Worm (Caenorhabditis elegans) whole organism, L2 larva: ENCODE results near the gene C17H12.12.
A peak's percentile ranks its signal among the peaks of the same experiment; 100 is the strongest.

Experiments used
- C34F6.9 ChIP-seq: fragments of 150-350 bp; optimal IDR thresholded peaks from 2 replicates; lab custom pipeline; 2014; ENCODE audit warnings: missing biosample characterization, missing genetic modification characterization
- F13H6.1 ChIP-seq: sonication (generic microtip); optimal IDR thresholded peaks from 2 replicates; lab custom pipeline; 2016; ENCODE audit warnings: missing genetic modification characterization, missing compliant biosample characterization
- R02D3.7 ChIP-seq: fragments of 150-350 bp; optimal IDR thresholded peaks from 2 replicates; lab custom pipeline; 2014; ENCODE audit warnings: missing biosample characterization, missing genetic modification characterization
- ZK546.5 ChIP-seq: sonication (generic microtip); optimal IDR thresholded peaks from 2 replicates; lab custom pipeline; 2017; ENCODE audit warnings: missing biosample characterization, missing genetic modification characterization
- alr-1 ChIP-seq: fragments of 150-350 bp; optimal IDR thresholded peaks from 2 replicates; lab custom pipeline; 2014; ENCODE audit warnings: missing biosample characterization, missing genetic modification characterization
- aly-2 ChIP-seq: fragments of 150-350 bp; optimal IDR thresholded peaks from 2 replicates; lab custom pipeline; 2014; ENCODE audit warnings: missing biosample characterization, missing genetic modification characterization
- ama-1 ChIP-seq: fragments of 150-350 bp; optimal IDR thresholded peaks from 2 replicates; lab custom pipeline; 2018; ENCODE audit warnings: inconsistent platforms
- blmp-1 ChIP-seq: sonication (generic microtip); optimal IDR thresholded peaks from 2 replicates; lab custom pipeline; 2017; ENCODE audit warnings: missing genetic modification characterization, mild to moderate bottlenecking, missing compliant biosample characterization, antibody characterized with exemption, moderate library complexity; ENCODE audit not compliant: insufficient read depth
- ceh-16 ChIP-seq: fragments of 150-350 bp; optimal IDR thresholded peaks from 2 replicates; lab custom pipeline; 2014; ENCODE audit warnings: missing biosample characterization, missing genetic modification characterization
- ceh-82 ChIP-seq: fragments of 150-350 bp; optimal IDR thresholded peaks from 2 replicates; lab custom pipeline; 2014; ENCODE audit warnings: missing biosample characterization, missing genetic modification characterization
- crh-2 ChIP-seq: sonication (generic microtip); optimal IDR thresholded peaks from 2 replicates; lab custom pipeline; 2017; ENCODE audit warnings: missing biosample characterization, missing genetic modification characterization
- dmd-4 ChIP-seq: sonication (generic microtip); optimal IDR thresholded peaks from 2 replicates; lab custom pipeline; 2017; ENCODE audit warnings: missing biosample characterization, missing genetic modification characterization
- egl-27 ChIP-seq: sonication (generic microtip); optimal IDR thresholded peaks from 3 replicates; lab custom pipeline; 2017; ENCODE audit warnings: missing biosample characterization, missing genetic modification reagents, missing genetic modification characterization
- elt-1 ChIP-seq: fragments of 150-350 bp; optimal IDR thresholded peaks from 2 replicates; lab custom pipeline; 2014; ENCODE audit warnings: missing biosample characterization, missing genetic modification characterization
- elt-3 ChIP-seq: sonication (generic microtip); optimal IDR thresholded peaks from 2 replicates; lab custom pipeline; 2017; ENCODE audit warnings: missing biosample characterization, missing genetic modification characterization
- fos-1 ChIP-seq: fragments of 150-350 bp; optimal IDR thresholded peaks from 2 replicates; lab custom pipeline; 2014; ENCODE audit warnings: missing biosample characterization, missing genetic modification characterization
- gmeb-1 ChIP-seq: fragments of 150-350 bp; optimal IDR thresholded peaks from 2 replicates; lab custom pipeline; 2014; ENCODE audit warnings: missing biosample characterization, missing genetic modification characterization
- lin-11 ChIP-seq: fragments of 150-350 bp; sonication (generic microtip); optimal IDR thresholded peaks from 2 replicates; lab custom pipeline; 2014; ENCODE audit warnings: missing biosample characterization, missing genetic modification characterization, inconsistent platforms, mixed read lengths
- lin-13 ChIP-seq: fragments of 150-350 bp; optimal IDR thresholded peaks from 2 replicates; lab custom pipeline; 2014; ENCODE audit warnings: missing biosample characterization, missing genetic modification reagents, missing genetic modification characterization
- lin-39 ChIP-seq: fragments of 150-350 bp; optimal IDR thresholded peaks from 2 replicates; lab custom pipeline; 2014; ENCODE audit warnings: missing biosample characterization, missing genetic modification reagents, missing genetic modification characterization
- lsy-2 ChIP-seq, 2 experiments: fragments of 150-350 bp in 1 of 2; sonication (generic microtip) in 1 of 2; optimal IDR thresholded peaks; 2 replicates each; lab custom pipeline; 2014 to 2017; ENCODE audit warnings: missing biosample characterization in 2 of 2, missing genetic modification characterization in 2 of 2
- mab-5 ChIP-seq: fragments of 150-350 bp; optimal IDR thresholded peaks from 2 replicates; lab custom pipeline; 2014; ENCODE audit warnings: missing biosample characterization, missing genetic modification characterization
- mbf-1 ChIP-seq: sonication (generic microtip); optimal IDR thresholded peaks from 2 replicates; lab custom pipeline; 2017; ENCODE audit warnings: missing biosample characterization, missing genetic modification characterization
- mdl-1 ChIP-seq, 2 experiments: fragments of 150-350 bp in 1 of 2; sonication (generic microtip) in 1 of 2; optimal IDR thresholded peaks; 2 replicates each; lab custom pipeline; 2017; ENCODE audit warnings: missing biosample characterization in 2 of 2, missing genetic modification characterization in 2 of 2
- nhr-10 ChIP-seq: sonication (generic microtip); optimal IDR thresholded peaks from 2 replicates; lab custom pipeline; 2017; ENCODE audit warnings: missing biosample characterization, missing genetic modification characterization
- nhr-129 ChIP-seq: fragments of 150-350 bp; optimal IDR thresholded peaks from 2 replicates; lab custom pipeline; 2014; ENCODE audit warnings: missing biosample characterization, missing genetic modification characterization
- nhr-237 ChIP-seq: fragments of 150-350 bp; optimal IDR thresholded peaks from 2 replicates; lab custom pipeline; 2014; ENCODE audit warnings: missing biosample characterization, missing genetic modification characterization
- nhr-25 ChIP-seq: fragments of 150-350 bp; sonication (generic microtip); optimal IDR thresholded peaks from 3 replicates; lab custom pipeline; 2014; ENCODE audit warnings: missing biosample characterization, missing genetic modification characterization
- nhr-6 ChIP-seq: fragments of 150-350 bp; optimal IDR thresholded peaks from 2 replicates; lab custom pipeline; 2014; ENCODE audit warnings: missing biosample characterization, missing genetic modification characterization
- nhr-77 ChIP-seq: fragments of 150-350 bp; optimal IDR thresholded peaks from 2 replicates; lab custom pipeline; 2014; ENCODE audit warnings: missing biosample characterization, missing genetic modification characterization
- peb-1 ChIP-seq: fragments of 150-350 bp; optimal IDR thresholded peaks from 2 replicates; lab custom pipeline; 2014; ENCODE audit warnings: missing biosample characterization, missing genetic modification characterization
- sem-4 ChIP-seq: fragments of 150-350 bp; optimal IDR thresholded peaks from 2 replicates; lab custom pipeline; 2014; ENCODE audit warnings: missing biosample characterization, missing genetic modification reagents, missing genetic modification characterization
- skn-1 ChIP-seq: sonication (generic microtip); optimal IDR thresholded peaks from 2 replicates; lab custom pipeline; 2017; ENCODE audit warnings: missing biosample characterization, missing genetic modification characterization
- sma-3 ChIP-seq: sonication (generic microtip); optimal IDR thresholded peaks from 2 replicates; lab custom pipeline; 2016; ENCODE audit warnings: missing genetic modification reagents, missing genetic modification characterization, missing compliant biosample characterization
- sma-9 ChIP-seq, 2 experiments: fragments of 150-350 bp in 1 of 2; sonication (generic microtip) in 1 of 2; optimal IDR thresholded peaks; 2 replicates each; lab custom pipeline; 2014 to 2016; ENCODE audit warnings: missing genetic modification characterization in 2 of 2, mild to moderate bottlenecking in 1 of 2, missing biosample characterization in 1 of 2, missing compliant biosample characterization in 1 of 2, missing genetic modification reagents in 1 of 2, moderate library complexity in 1 of 2
- snpc-4 ChIP-seq: fragments of 150-350 bp; optimal IDR thresholded peaks from 2 replicates; lab custom pipeline; 2014; ENCODE audit warnings: missing biosample characterization, missing genetic modification characterization
- unc-39 ChIP-seq: fragments of 150-350 bp; optimal IDR thresholded peaks from 2 replicates; lab custom pipeline; 2014; ENCODE audit warnings: missing biosample characterization, missing genetic modification characterization
- unc-55 ChIP-seq: fragments of 150-350 bp; sonication (generic microtip); optimal IDR thresholded peaks from 3 replicates; lab custom pipeline; 2014; ENCODE audit warnings: missing biosample characterization, missing genetic modification reagents, missing genetic modification characterization
- zag-1 ChIP-seq: fragments of 150-350 bp; optimal IDR thresholded peaks from 2 replicates; lab custom pipeline; 2014; ENCODE audit warnings: missing biosample characterization, missing genetic modification characterization
- ztf-1 ChIP-seq: fragments of 200-800 bp; sonication (Bioruptor generic); conservative IDR thresholded peaks from 2 replicates; pipeline ENCODE4 v1.3.6; 2022; ENCODE audit warnings: missing genetic modification characterization, missing compliant biosample characterization
- ztf-11 ChIP-seq: sonication (generic microtip); optimal IDR thresholded peaks from 2 replicates; lab custom pipeline; 2017; ENCODE audit warnings: missing biosample characterization, missing genetic modification characterization
- ztf-4 ChIP-seq: fragments of 150-350 bp; optimal IDR thresholded peaks from 2 replicates; lab custom pipeline; 2014; ENCODE audit warnings: missing biosample characterization, missing genetic modification characterization

The C17H12.12 gene

DNA sequence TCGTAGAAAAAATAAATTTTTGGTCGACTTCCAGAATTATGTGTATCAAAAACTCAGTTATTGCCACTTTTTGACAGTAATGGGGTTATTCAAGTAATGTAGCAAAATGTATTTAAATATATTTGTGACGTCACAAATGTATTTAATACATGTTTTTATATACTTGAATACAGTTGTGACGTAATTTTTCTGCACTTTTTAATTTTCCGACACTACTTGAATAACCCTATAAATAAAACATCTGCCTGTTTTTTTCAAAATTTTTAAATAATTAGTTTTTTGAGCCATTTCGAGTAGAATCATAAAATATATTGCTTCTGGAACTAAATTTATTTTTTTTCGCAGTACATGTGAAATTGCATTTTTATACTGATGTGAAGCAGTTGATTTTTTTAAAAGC, 7.6 kb downstream of the C17H12.12 start:
- TF ChIP-seq ceh-82 (tag; lab: Kevin White, UChicago) (no peak), unc-39 (tag; lab: Kevin White, UChicago) (no peak), elt-1 (tag; lab: Kevin White, UChicago) (no peak), snpc-4 (tag; lab: Kevin White, UChicago) (no peak), sem-4 (tag; lab: Kevin White, UChicago) (no peak), ama-1 (lab: Kevin White, UChicago) (no peak), lin-39 (tag; lab: Kevin White, UChicago) (no peak), zag-1 (tag; lab: Kevin White, UChicago) (no peak), nhr-129 (tag; lab: Kevin White, UChicago) (no peak), egl-27 (tag; lab: Kevin White, UChicago) (no peak), dmd-4 (no peak), unc-55 (GFP tag; lab: Kevin White, UChicago) (no peak), nhr-10 (tag; lab: Kevin White, UChicago) (no peak), sma-3 (GFP tag; lab: Kevin White, UChicago) (no peak), ztf-1 (no peak), lsy-2 (tag; optimal IDR thresholded peaks at IDR 0.05; lab: Kevin White, UChicago) (no peak)

DNA sequence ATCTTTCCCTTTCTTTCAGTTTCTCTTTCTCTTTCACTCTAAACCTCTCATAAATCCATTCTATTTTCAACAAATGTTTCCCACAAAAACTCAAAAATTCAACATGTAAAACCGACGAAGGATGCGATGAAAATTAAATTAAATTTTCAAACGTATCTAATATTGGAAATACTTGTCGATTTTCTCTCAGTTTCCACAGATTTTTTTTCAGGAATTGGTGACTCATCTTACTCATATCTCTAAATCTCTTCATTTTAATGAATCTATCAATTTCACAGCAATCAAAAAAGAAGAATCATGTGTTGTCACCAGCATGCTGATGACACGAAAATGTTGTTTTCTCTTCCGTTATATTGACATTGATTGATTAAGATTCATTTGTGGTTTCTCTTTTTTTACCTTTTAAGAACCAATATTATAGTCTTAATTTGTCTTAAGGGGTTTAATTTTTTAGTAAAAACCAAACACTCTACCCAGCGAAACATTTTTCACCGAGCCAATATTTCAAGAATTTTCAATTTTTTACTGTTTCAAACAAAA, 8.2 kb downstream of the C17H12.12 start:
- TF ChIP-seq nhr-77 (tag; lab: Kevin White, UChicago) = no peak
- no peak for TF ChIP-seq zag-1 (tag; lab: Kevin White, UChicago)
- no peak for TF ChIP-seq mbf-1
- TF ChIP-seq nhr-129 (tag; lab: Kevin White, UChicago) = no peak
- peak; percentile 21 for TF ChIP-seq sma-9 (GFP tag; optimal IDR thresholded peaks at IDR 0.05; lab: Kevin White, UChicago)
- no peak for TF ChIP-seq sma-9 (tag; optimal IDR thresholded peaks at IDR 0.05; lab: Kevin White, UChicago)
- TF ChIP-seq dmd-4 = no peak
- TF ChIP-seq unc-55 (GFP tag; lab: Kevin White, UChicago) = no peak
- TF ChIP-seq ztf-11 = no peak
- no peak for TF ChIP-seq R02D3.7 (tag; lab: Kevin White, UChicago)
- TF ChIP-seq fos-1 (tag; lab: Kevin White, UChicago) = peak; percentile 18
- TF ChIP-seq nhr-6 (tag; lab: Kevin White, UChicago) = no peak
- no peak for TF ChIP-seq nhr-25
- TF ChIP-seq elt-1 (tag; lab: Kevin White, UChicago) = no peak
- TF ChIP-seq mab-5 (tag; lab: Kevin White, UChicago) = peak; percentile 2
- TF ChIP-seq blmp-1 (tag; lab: Kevin White, UChicago) = no peak

DNA sequence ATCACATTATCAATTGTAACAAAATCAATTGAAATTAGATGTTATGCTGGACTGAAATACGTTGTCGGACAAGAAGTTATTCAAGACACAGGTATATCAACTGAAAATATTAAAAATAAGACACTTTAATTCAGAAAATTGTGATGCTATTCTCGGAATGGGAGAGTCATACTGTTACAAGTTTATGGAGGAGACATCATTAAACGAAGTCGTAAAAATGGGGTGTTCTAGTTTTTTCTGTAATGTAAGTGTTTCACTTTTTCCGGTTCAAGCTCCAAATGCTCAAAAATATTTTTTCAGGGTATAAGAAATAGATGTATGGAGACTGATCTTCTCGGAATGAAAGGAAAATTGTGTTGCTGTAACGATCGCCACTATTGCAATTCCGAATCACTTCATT, 9.1 kb downstream of the C17H12.12 start, which contains the start of gene C17H12.37:
TSS of gene C17H12.37 (plus strand) at position 301 of the 400 bp plus-strand sequence.
- no peak for TF ChIP-seq skn-1 (tag; lab: Kevin White, UChicago)
- TF ChIP-seq fos-1 (tag; lab: Kevin White, UChicago) = no peak
- TF ChIP-seq nhr-10 (tag; lab: Kevin White, UChicago) = no peak
- no peak for TF ChIP-seq ztf-1

DNA sequence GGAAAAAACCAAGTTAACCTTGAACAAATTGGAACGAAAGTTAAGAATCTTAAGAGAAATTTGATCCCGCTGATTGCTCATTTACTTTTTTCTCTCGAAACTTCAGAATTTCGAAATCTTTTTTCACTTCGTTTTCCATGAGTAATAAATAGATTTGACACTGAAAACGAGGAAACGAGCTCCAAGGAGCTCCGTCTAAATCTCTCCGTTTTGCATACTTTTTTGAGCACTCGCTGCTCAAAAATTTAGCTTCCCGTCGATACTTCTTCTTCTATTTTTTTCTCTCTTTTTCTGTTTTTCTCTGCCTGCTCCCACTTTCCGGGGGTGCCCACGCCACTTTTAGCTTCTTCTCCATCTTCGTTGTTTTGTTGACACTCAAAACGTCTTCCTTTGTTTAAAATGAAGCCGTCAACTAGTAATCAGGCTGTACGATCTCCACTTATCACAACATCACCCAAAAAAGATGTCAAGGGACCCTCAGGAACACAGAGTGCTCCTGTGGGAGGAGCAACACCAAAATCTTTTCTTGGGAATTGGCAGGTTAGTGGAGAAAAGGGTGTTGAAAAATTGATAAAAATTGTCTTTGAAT, 10.8 kb downstream of the C17H12.12 start, which contains the start of gene C17H12.10:
TSS of gene C17H12.10 (plus strand) at position 325 of the 589 bp plus-strand sequence.
- peak; percentile 27 for TF ChIP-seq crh-2
- no peak for TF ChIP-seq alr-1 (tag; lab: Kevin White, UChicago)
- peak in 1 of 2 experiments; percentile 49 for TF ChIP-seq lsy-2 (tag; optimal IDR thresholded peaks at IDR 0.05; lab: Kevin White, UChicago)
- TF ChIP-seq ztf-1 = no peak
- no peak for TF ChIP-seq egl-27 (tag; lab: Kevin White, UChicago)
- TF ChIP-seq snpc-4 (tag; lab: Kevin White, UChicago) = no peak
- no peak for TF ChIP-seq ama-1 (lab: Kevin White, UChicago)
- no peak for TF ChIP-seq ztf-4 (tag; lab: Kevin White, UChicago)
- no peak for TF ChIP-seq skn-1 (tag; lab: Kevin White, UChicago)
- no peak for TF ChIP-seq aly-2
- TF ChIP-seq elt-3 (tag; lab: Kevin White, UChicago) = no peak
- TF ChIP-seq peb-1 (tag; lab: Kevin White, UChicago) = no peak
- no peak for TF ChIP-seq ceh-16 (tag; lab: Kevin White, UChicago)
- no peak for TF ChIP-seq lin-11 (tag; lab: Kevin White, UChicago)
- no peak for TF ChIP-seq unc-39 (tag; lab: Kevin White, UChicago)
- TF ChIP-seq fos-1 (tag; lab: Kevin White, UChicago) = no peak
- TF ChIP-seq ztf-11 = no peak
- TF ChIP-seq unc-55 (GFP tag; lab: Kevin White, UChicago) = peak; percentile 77
- no peak for TF ChIP-seq R02D3.7 (tag; lab: Kevin White, UChicago)
- TF ChIP-seq zag-1 (tag; lab: Kevin White, UChicago) = peak; percentile 80
- TF ChIP-seq sma-9 (GFP tag; optimal IDR thresholded peaks at IDR 0.05; lab: Kevin White, UChicago) = peak; percentile 39
- TF ChIP-seq sma-9 (tag; optimal IDR thresholded peaks at IDR 0.05; lab: Kevin White, UChicago) = no peak
- no peak for TF ChIP-seq mdl-1 (tag; optimal IDR thresholded peaks at IDR 0.05; lab: Kevin White, UChicago)
- TF ChIP-seq F13H6.1 (tag; lab: Kevin White, UChicago) = no peak
- no peak for TF ChIP-seq ZK546.5
- TF ChIP-seq nhr-237 = no peak
- peak; percentile 77 for TF ChIP-seq C34F6.9 (tag; lab: Kevin White, UChicago)
- TF ChIP-seq nhr-129 (tag; lab: Kevin White, UChicago) = peak; percentile 17
- TF ChIP-seq nhr-6 (tag; lab: Kevin White, UChicago) = no peak
- no peak for TF ChIP-seq mab-5 (tag; lab: Kevin White, UChicago)
- TF ChIP-seq ceh-82 (tag; lab: Kevin White, UChicago) = no peak
- TF ChIP-seq elt-1 (tag; lab: Kevin White, UChicago) = no peak
- TF ChIP-seq lin-13 (GFP tag; lab: Kevin White, UChicago) = no peak
- no peak for TF ChIP-seq gmeb-1 (tag; lab: Kevin White, UChicago)
